Fruit fly (Drosophila melanogaster) S2 (cell line): ENCODE results near the gene sd.
"Not testable (repeated sequence)": the region's sequence is repeated elsewhere in the genome, so short reads cannot be mapped to it uniquely, and the experiment has no call there.

Experiments
- CG8478 ChIP-seq: fragments of >200 bp; optimal IDR thresholded peaks from 2 replicates; lab custom pipeline; 2018
- CTCF ChIP-seq, 2 experiments: fragments of >200 bp; optimal IDR thresholded peaks; 2 replicates each; lab custom pipeline; 2018

Gene sd

dm6 chrX:15786242-15786641 lies 17.9 kb upstream of the sd start:
- TF ChIP-seq CG8478 (lab: Kevin White, UChicago) (no peak), CTCF (optimal IDR thresholded peaks at IDR 0.05; lab: Kevin White, UChicago) (no peak)

- no peak for TF ChIP-seq CTCF (optimal IDR thresholded peaks at IDR 0.05; lab: Kevin White, UChicago)
- TF ChIP-seq CG8478 (lab: Kevin White, UChicago) = no peak
Measured at dm6 chrX:15788235-15789187, 15.7 kb upstream of the sd start, which contains the start of gene Rhp. Gene Rhp (plus strand): TSS chrX:15788897.

dm6 chrX:15795951-15796443 lies 8.2 kb upstream of the sd start, which contains the start of gene sordd1:
Gene sordd1 (minus strand): TSS chrX:15796028.
- not testable (repeated sequence) for TF ChIP-seq CG8478 (lab: Kevin White, UChicago); CTCF (optimal IDR thresholded peaks at IDR 0.05; lab: Kevin White, UChicago)

dm6 chrX:15799085-15799557 lies 5.0 kb upstream of the sd start, which contains the start of the genes sordd2 and CG15602:
Gene sordd2 (minus strand): TSS chrX:15799162.
Gene CG15602 (plus strand): TSS chrX:15799426.
- not testable (repeated sequence) for TF ChIP-seq CG8478 (lab: Kevin White, UChicago); CTCF (optimal IDR thresholded peaks at IDR 0.05; lab: Kevin White, UChicago)

dm6 chrX:15802880-15803650 lies 1.1 kb upstream of the sd start:
- no peak for TF ChIP-seq CTCF (optimal IDR thresholded peaks at IDR 0.05; lab: Kevin White, UChicago)
- no peak for TF ChIP-seq CG8478 (lab: Kevin White, UChicago)

- TF ChIP-seq CTCF (optimal IDR thresholded peaks at IDR 0.05; lab: Kevin White, UChicago) (no peak), CG8478 (lab: Kevin White, UChicago) (no peak)
Measured at dm6 chrX:15804790-15805189, 620 bp downstream of the sd start.

dm6 chrX:15805523-15805922 lies 1.4 kb downstream of the sd start:
- TF ChIP-seq CG8478 (lab: Kevin White, UChicago) = no peak
- TF ChIP-seq CTCF (optimal IDR thresholded peaks at IDR 0.05; lab: Kevin White, UChicago) = no peak

- no peak for TF ChIP-seq CTCF (optimal IDR thresholded peaks at IDR 0.05; lab: Kevin White, UChicago)
- TF ChIP-seq CG8478 (lab: Kevin White, UChicago) = no peak
Measured at dm6 chrX:15807915-15808314, 3.7 kb downstream of the sd start.

- no peak for TF ChIP-seq CG8478 (lab: Kevin White, UChicago)
- TF ChIP-seq CTCF (optimal IDR thresholded peaks at IDR 0.05; lab: Kevin White, UChicago) = no peak
Measured at dm6 chrX:15809255-15809654, 5.1 kb downstream of the sd start, which contains the start of gene CG8509. Gene CG8509 (plus strand): TSS chrX:15809555.

- no peak for TF ChIP-seq CG8478 (lab: Kevin White, UChicago)
- TF ChIP-seq CTCF (optimal IDR thresholded peaks at IDR 0.05; lab: Kevin White, UChicago) = no peak
Measured at dm6 chrX:15811666-15812614, 7.8 kb downstream of the sd start.

dm6 chrX:15812615-15812995 lies 8.4 kb downstream of the sd start:
- TF ChIP-seq CTCF (optimal IDR thresholded peaks at IDR 0.05; lab: Kevin White, UChicago) (no peak), CG8478 (lab: Kevin White, UChicago) (no peak)

dm6 chrX:15813224-15813623 lies 9.1 kb downstream of the sd start:
- TF ChIP-seq CG8478 (lab: Kevin White, UChicago) (no peak), CTCF (optimal IDR thresholded peaks at IDR 0.05; lab: Kevin White, UChicago) (no peak)

- TF ChIP-seq CG8478 (lab: Kevin White, UChicago) = no peak
- TF ChIP-seq CTCF (optimal IDR thresholded peaks at IDR 0.05; lab: Kevin White, UChicago) = no peak
Measured at dm6 chrX:15814485-15814884, 10.3 kb downstream of the sd start.
